Fruit fly (Drosophila melanogaster): ENCODE measurements around the gene nesd.

dm6 chr2L:20086295-20087096, 7.3 kb upstream of the nesd start:
- TF ChIP-seq CG10631 (GFP tag; optimal IDR thresholded peaks at IDR 0.05) (peak; percentile 92), topi (GFP tag; optimal IDR thresholded peaks at IDR 0.05) (peak; percentile 91), acj6 (GFP tag; optimal IDR thresholded peaks at IDR 0.05) (peak; percentile 92), spab (GFP tag; optimal IDR thresholded peaks at IDR 0.05) (peak; percentile 81), vri (GFP tag; optimal IDR thresholded peaks at IDR 0.05) (peak; percentile 96), CG16779 (tag; optimal IDR thresholded peaks at IDR 0.05) (peak; percentile 90), CG3032 (tag; optimal IDR thresholded peaks at IDR 0.05) (peak; percentile 73), Sox14 (GFP tag; optimal IDR thresholded peaks at IDR 0.05) (peak; percentile 95), CG6163 (GFP tag; IDR thresholded peaks at IDR 0.05) (peak; percentile 96)
